Worm (Caenorhabditis elegans) whole organism, L3 larva: ENCODE results near the gene Y16B4A.2.

Experiments used
- R02D3.7 ChIP-seq: fragments of 150-350 bp; optimal IDR thresholded peaks from 2 replicates; lab custom pipeline; 2014; ENCODE audit warnings: missing biosample characterization, missing genetic modification characterization
- ZK546.5 ChIP-seq: sonication (generic microtip); optimal IDR thresholded peaks from 2 replicates; lab custom pipeline; 2017; ENCODE audit warnings: missing biosample characterization, missing genetic modification characterization
- aly-2 ChIP-seq: fragments of 150-350 bp; optimal IDR thresholded peaks from 2 replicates; lab custom pipeline; 2014; ENCODE audit warnings: missing biosample characterization, missing genetic modification characterization
- ama-1 ChIP-seq: fragments of 150-350 bp; optimal IDR thresholded peaks from 2 replicates; lab custom pipeline; 2018
- ceh-82 ChIP-seq: fragments of 150-350 bp; optimal IDR thresholded peaks from 2 replicates; lab custom pipeline; 2014; ENCODE audit warnings: missing biosample characterization, missing genetic modification characterization
- ceh-9 ChIP-seq: sonication (generic microtip); optimal IDR thresholded peaks from 2 replicates; lab custom pipeline; 2018; ENCODE audit warnings: missing biosample characterization, missing genetic modification characterization
- daf-12 ChIP-seq: fragments of 150-350 bp; optimal IDR thresholded peaks from 2 replicates; lab custom pipeline; 2014; ENCODE audit warnings: missing biosample characterization, missing genetic modification reagents, missing genetic modification characterization
- egl-27 ChIP-seq: sonication (generic microtip); optimal IDR thresholded peaks from 4 replicates; lab custom pipeline; 2017; ENCODE audit warnings: missing biosample characterization, missing genetic modification reagents, missing genetic modification characterization
- egl-5 ChIP-seq: fragments of 150-350 bp; optimal IDR thresholded peaks from 2 replicates; lab custom pipeline; 2017; ENCODE audit warnings: missing biosample characterization, missing genetic modification reagents, missing genetic modification characterization, inconsistent platforms
- elt-2 ChIP-seq: sonication (generic microtip); optimal IDR thresholded peaks from 2 replicates; lab custom pipeline; 2016; ENCODE audit warnings: missing genetic modification reagents, mild to moderate bottlenecking, missing genetic modification characterization, missing compliant biosample characterization
- elt-3 ChIP-seq, 3 experiments: fragments of 150-350 bp in 1 of 3; sonication (generic microtip) in 2 of 3; optimal IDR thresholded peaks; 2 replicates in 2 of 3; 4 replicates in 1 of 3; lab custom pipeline; 2014 to 2017; ENCODE audit warnings: missing biosample characterization in 3 of 3, missing genetic modification characterization in 3 of 3
- eor-1 ChIP-seq, 2 experiments: fragments of 150-350 bp; optimal IDR thresholded peaks; 2 replicates each; lab custom pipeline; 2014 to 2018; ENCODE audit warnings: missing biosample characterization in 2 of 2, missing genetic modification characterization in 2 of 2
- fkh-10 ChIP-seq: sonication (generic microtip); optimal IDR thresholded peaks from 2 replicates; lab custom pipeline; 2017; ENCODE audit warnings: missing biosample characterization, missing genetic modification reagents, missing genetic modification characterization
- fkh-2 ChIP-seq: fragments of 150-350 bp; optimal IDR thresholded peaks from 2 replicates; lab custom pipeline; 2014; ENCODE audit warnings: missing biosample characterization, missing genetic modification reagents, missing genetic modification characterization
- fos-1 ChIP-seq: fragments of 150-350 bp; optimal IDR thresholded peaks from 2 replicates; lab custom pipeline; 2014; ENCODE audit warnings: missing biosample characterization, missing genetic modification characterization
- jun-1 ChIP-seq: fragments of 150-350 bp; optimal IDR thresholded peaks from 2 replicates; lab custom pipeline; 2014; ENCODE audit warnings: missing biosample characterization, missing genetic modification reagents, missing genetic modification characterization
- lin-15B ChIP-seq: fragments of 150-350 bp; optimal IDR thresholded peaks from 2 replicates; lab custom pipeline; 2014; ENCODE audit warnings: missing biosample characterization, missing genetic modification characterization
- lsy-12 ChIP-seq: sonication (generic microtip); optimal IDR thresholded peaks from 2 replicates; lab custom pipeline; 2016; ENCODE audit warnings: mild to moderate bottlenecking, missing genetic modification characterization, missing compliant biosample characterization
- mdl-1 ChIP-seq: fragments of 150-350 bp; optimal IDR thresholded peaks from 2 replicates; lab custom pipeline; 2014; ENCODE audit warnings: missing biosample characterization, missing genetic modification characterization
- mml-1 ChIP-seq: fragments of 150-350 bp; sonication (generic microtip); optimal IDR thresholded peaks from 3 replicates; lab custom pipeline; 2014; ENCODE audit warnings: missing biosample characterization, missing genetic modification characterization
- nfya-1 ChIP-seq: sonication (generic microtip); optimal IDR thresholded peaks from 2 replicates; lab custom pipeline; 2017; ENCODE audit warnings: missing genetic modification characterization, mild to moderate bottlenecking, missing compliant biosample characterization, antibody characterized with exemption, moderate library complexity; ENCODE audit not compliant: insufficient read depth
- nhr-23 ChIP-seq: fragments of 150-350 bp; optimal IDR thresholded peaks from 2 replicates; lab custom pipeline; 2014; ENCODE audit warnings: missing biosample characterization, missing genetic modification reagents, missing genetic modification characterization
- nhr-237 ChIP-seq: fragments of 150-350 bp; optimal IDR thresholded peaks from 2 replicates; lab custom pipeline; 2014; ENCODE audit warnings: missing biosample characterization, missing genetic modification characterization
- nhr-28 ChIP-seq: fragments of 150-350 bp; optimal IDR thresholded peaks from 2 replicates; lab custom pipeline; 2014; ENCODE audit warnings: missing biosample characterization, missing genetic modification characterization
- nhr-43 ChIP-seq: sonication (generic microtip); optimal IDR thresholded peaks from 2 replicates; lab custom pipeline; 2016; ENCODE audit warnings: mild to moderate bottlenecking, missing genetic modification characterization, missing compliant biosample characterization; ENCODE audit not compliant: poor library complexity, severe bottlenecking
- nhr-76 ChIP-seq: fragments of 150-350 bp; sonication (generic microtip); optimal IDR thresholded peaks from 5 replicates; lab custom pipeline; 2014; ENCODE audit warnings: missing biosample characterization, missing genetic modification characterization
- nhr-77 ChIP-seq: fragments of 150-350 bp; optimal IDR thresholded peaks from 2 replicates; lab custom pipeline; 2014; ENCODE audit warnings: missing biosample characterization, missing genetic modification characterization
- pha-4 ChIP-seq: fragments of 150-350 bp; optimal IDR thresholded peaks from 2 replicates; lab custom pipeline; 2014; ENCODE audit warnings: missing biosample characterization, missing genetic modification reagents, missing genetic modification characterization
- pqm-1 ChIP-seq: fragments of 150-350 bp; optimal IDR thresholded peaks from 2 replicates; lab custom pipeline; 2017; ENCODE audit warnings: missing biosample characterization, missing genetic modification characterization, inconsistent platforms
- sea-2 ChIP-seq: fragments of 150-350 bp; sonication (generic microtip); optimal IDR thresholded peaks from 4 replicates; lab custom pipeline; 2014; ENCODE audit warnings: missing biosample characterization, missing genetic modification reagents, missing genetic modification characterization
- skn-1 ChIP-seq: fragments of 150-350 bp; optimal IDR thresholded peaks from 2 replicates; lab custom pipeline; 2014; ENCODE audit warnings: missing biosample characterization, missing genetic modification characterization
- snpc-4 ChIP-seq: fragments of 150-350 bp; optimal IDR thresholded peaks from 2 replicates; lab custom pipeline; 2014; ENCODE audit warnings: missing biosample characterization, missing genetic modification characterization
- tbx-2 ChIP-seq: sonication (generic microtip); optimal IDR thresholded peaks from 2 replicates; lab custom pipeline; 2016; ENCODE audit warnings: mild to moderate bottlenecking, missing genetic modification characterization, missing compliant biosample characterization
- unc-39 ChIP-seq: sonication (generic microtip); optimal IDR thresholded peaks from 4 replicates; lab custom pipeline; 2017; ENCODE audit warnings: missing biosample characterization, missing genetic modification characterization
- unc-62 ChIP-seq: fragments of 150-350 bp; sonication (generic microtip); optimal IDR thresholded peaks from 4 replicates; lab custom pipeline; 2014; ENCODE audit warnings: missing biosample characterization, missing genetic modification reagents, missing genetic modification characterization
- zag-1 ChIP-seq: fragments of 150-350 bp; optimal IDR thresholded peaks from 2 replicates; lab custom pipeline; 2014; ENCODE audit warnings: missing biosample characterization, missing genetic modification characterization
- ztf-11 ChIP-seq: fragments of 150-350 bp; optimal IDR thresholded peaks from 2 replicates; lab custom pipeline; 2014; ENCODE audit warnings: missing biosample characterization, missing genetic modification characterization
- ztf-4 ChIP-seq: fragments of 150-350 bp; optimal IDR thresholded peaks from 2 replicates; lab custom pipeline; 2014; ENCODE audit warnings: missing biosample characterization, missing genetic modification characterization

Gene Y16B4A.2

DNA sequence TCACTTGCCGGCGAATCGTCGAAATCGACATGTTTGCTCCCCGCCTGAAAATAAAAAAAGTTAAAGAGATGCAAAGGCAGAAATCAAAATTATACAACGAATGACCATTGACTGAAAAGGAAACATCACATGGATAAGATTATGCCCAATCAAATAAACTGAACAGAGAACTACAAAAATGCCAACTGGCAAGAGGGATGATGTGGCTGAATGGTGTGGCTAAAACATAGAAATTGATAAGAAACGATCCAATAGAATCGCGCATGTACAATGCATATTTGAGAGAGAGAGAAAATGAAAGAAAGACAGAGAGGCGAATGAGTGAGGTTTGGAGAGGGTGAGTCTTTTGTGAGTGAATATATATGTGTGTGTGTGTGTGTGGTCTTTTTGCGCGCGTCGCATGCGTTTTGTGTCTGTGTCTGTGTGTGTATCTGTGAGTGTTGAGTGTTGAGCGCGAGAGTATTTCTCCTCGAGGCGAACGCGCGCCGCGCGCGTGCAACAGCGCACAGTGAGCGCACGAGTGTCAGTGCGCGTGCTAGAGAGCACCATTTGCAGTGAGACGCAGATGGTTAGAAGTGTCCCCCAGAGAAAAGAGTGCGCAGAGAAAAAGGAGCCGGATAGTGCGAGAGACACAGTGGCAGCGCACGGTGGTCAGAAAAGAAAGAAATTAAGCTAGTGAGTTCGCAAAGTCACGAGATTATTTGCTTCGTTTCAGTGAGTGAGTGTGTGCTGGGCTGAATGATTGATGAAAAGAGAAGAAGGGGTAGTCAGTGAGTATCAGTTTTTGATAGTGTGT is 47.0 kb upstream of the Y16B4A.2 start, which contains the start of gene epn-1 (continued):
- peak; percentile 93 for TF ChIP-seq pha-4 (tag; lab: Kevin White, UChicago)

DNA sequence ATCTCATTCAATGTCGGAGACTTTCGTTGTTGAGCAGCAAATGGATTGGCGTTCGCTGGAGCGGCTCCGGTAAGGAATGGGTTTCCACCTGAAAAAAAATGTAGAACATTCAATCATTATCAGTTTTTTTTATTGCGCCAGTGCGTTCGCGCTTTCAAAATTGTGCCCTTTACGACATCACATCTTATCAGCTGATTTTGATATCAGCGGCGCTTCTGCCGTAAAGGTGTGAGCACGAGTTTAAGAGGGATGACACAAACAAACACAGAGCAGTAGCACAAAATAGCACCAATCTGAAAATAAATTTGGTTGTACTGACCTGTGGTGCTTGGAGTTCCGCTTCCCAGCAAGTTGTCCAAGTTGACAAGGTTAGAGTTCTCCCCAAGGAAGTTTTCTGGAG is 45.1 kb upstream of the Y16B4A.2 start:
- no peak for TF ChIP-seq nhr-23 (tag; lab: Kevin White, UChicago)
- TF ChIP-seq elt-2 (tag; lab: Kevin White, UChicago), result peak; percentile 94
- TF ChIP-seq nhr-43, result peak; percentile 7
- TF ChIP-seq jun-1, result peak; percentile 7
- TF ChIP-seq ceh-9 (tag; lab: Kevin White, UChicago), result no peak
- TF ChIP-seq mml-1 (tag; lab: Kevin White, UChicago), result no peak
- TF ChIP-seq elt-3 (tag; optimal IDR thresholded peaks at IDR 0.05; lab: Kevin White, UChicago), result no peak
- TF ChIP-seq eor-1 (tag; optimal IDR thresholded peaks at IDR 0.05; lab: Kevin White, UChicago), result no peak
- TF ChIP-seq R02D3.7 (tag; lab: Kevin White, UChicago), result no peak
- no peak for TF ChIP-seq nhr-237
- TF ChIP-seq fos-1 (tag; lab: Kevin White, UChicago), result no peak
- TF ChIP-seq nfya-1, result peak; percentile 3
- TF ChIP-seq zag-1 (tag; lab: Kevin White, UChicago), result no peak
- TF ChIP-seq ama-1 (lab: Kevin White, UChicago), result peak; percentile 55
- TF ChIP-seq egl-5, result no peak
- TF ChIP-seq ZK546.5, result no peak
- no peak for TF ChIP-seq fkh-2 (tag; lab: Kevin White, UChicago)
- TF ChIP-seq fkh-10 (GFP tag; lab: Kevin White, UChicago), result no peak
- TF ChIP-seq mdl-1 (tag; lab: Kevin White, UChicago), result no peak
- no peak for TF ChIP-seq egl-27 (tag; lab: Kevin White, UChicago)
- TF ChIP-seq lin-15B (tag; lab: Kevin White, UChicago), result no peak
- no peak for TF ChIP-seq nhr-76 (tag; lab: Kevin White, UChicago)
- no peak for TF ChIP-seq nhr-77 (tag; lab: Kevin White, UChicago)
- peak; percentile 83 for TF ChIP-seq pqm-1 (tag; lab: Kevin White, UChicago)
- TF ChIP-seq sea-2 (GFP tag; lab: Kevin White, UChicago), result no peak
- peak; percentile 29 for TF ChIP-seq pha-4 (tag; lab: Kevin White, UChicago)
- no peak for TF ChIP-seq snpc-4 (tag; lab: Kevin White, UChicago)
- TF ChIP-seq ceh-82, result no peak
- TF ChIP-seq ztf-11 (tag; lab: Kevin White, UChicago), result no peak

DNA sequence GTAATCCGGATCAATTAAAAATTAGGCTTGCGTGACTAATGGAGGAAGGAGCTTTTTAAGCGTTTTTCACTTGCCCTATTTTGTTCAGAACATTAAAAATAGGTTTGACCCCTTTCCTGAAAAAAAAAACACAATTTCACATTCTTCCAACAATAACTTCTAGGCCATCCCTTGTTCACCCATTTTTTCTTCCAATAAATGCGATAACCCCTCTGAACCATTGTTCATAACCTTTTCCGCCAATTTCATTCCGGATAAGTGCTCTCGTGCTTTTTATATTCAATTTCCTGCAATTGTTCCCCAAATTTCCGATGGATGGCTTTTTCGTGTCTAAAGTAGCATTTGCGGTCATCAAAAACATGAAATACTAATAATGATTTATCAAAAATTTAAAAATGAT is 43.8 kb upstream of the Y16B4A.2 start:
- no peak for TF ChIP-seq zag-1 (tag; lab: Kevin White, UChicago)
- no peak for TF ChIP-seq ZK546.5
- TF ChIP-seq mml-1 (tag; lab: Kevin White, UChicago), result no peak
- no peak for TF ChIP-seq unc-62
- peak; percentile 36 for TF ChIP-seq tbx-2 (tag; lab: Kevin White, UChicago)
- TF ChIP-seq nhr-43, result peak; percentile 74
- peak; percentile 26 for TF ChIP-seq nhr-23 (tag; lab: Kevin White, UChicago)
- TF ChIP-seq eor-1 (tag; optimal IDR thresholded peaks at IDR 0.05; lab: Kevin White, UChicago), result no peak
- TF ChIP-seq ama-1 (lab: Kevin White, UChicago), result peak; percentile 72
- TF ChIP-seq elt-3 (tag; optimal IDR thresholded peaks at IDR 0.05; lab: Kevin White, UChicago), result no peak
- TF ChIP-seq pha-4 (tag; lab: Kevin White, UChicago), result peak; percentile 25
- TF ChIP-seq elt-2 (tag; lab: Kevin White, UChicago), result no peak
- TF ChIP-seq nhr-28 (tag; lab: Kevin White, UChicago), result no peak
- TF ChIP-seq pqm-1 (tag; lab: Kevin White, UChicago), result no peak
- no peak for TF ChIP-seq ztf-4
- peak; percentile 31 for TF ChIP-seq aly-2 (tag; lab: Kevin White, UChicago)
- no peak for TF ChIP-seq lin-15B (tag; lab: Kevin White, UChicago)
- TF ChIP-seq unc-39 (tag; lab: Kevin White, UChicago), result no peak
- TF ChIP-seq daf-12, result no peak
- no peak for TF ChIP-seq nhr-76 (tag; lab: Kevin White, UChicago)
- no peak for TF ChIP-seq nfya-1
- no peak for TF ChIP-seq nhr-77 (tag; lab: Kevin White, UChicago)
- no peak for TF ChIP-seq fkh-10 (GFP tag; lab: Kevin White, UChicago)
- no peak for TF ChIP-seq skn-1 (tag; lab: Kevin White, UChicago)
- no peak for TF ChIP-seq fkh-2 (tag; lab: Kevin White, UChicago)
- TF ChIP-seq ztf-11 (tag; lab: Kevin White, UChicago), result no peak
- TF ChIP-seq snpc-4 (tag; lab: Kevin White, UChicago), result no peak
- TF ChIP-seq lsy-12 (tag; lab: Kevin White, UChicago), result no peak
- no peak for TF ChIP-seq egl-27 (tag; lab: Kevin White, UChicago)
